Worm (Caenorhabditis elegans): ENCODE results near the gene tmem-231.

- no peak for TF ChIP-seq tbx-2 (tag; optimal IDR thresholded peaks at IDR 0.05)
- no peak for TF ChIP-seq pag-3 (tag; optimal IDR thresholded peaks at IDR 0.05; ENCODE audit: borderline replicate concordance)
Measured at ce11 chrIV:8396348-8396747, 30.2 kb upstream of the tmem-231 start, which contains the start of gene timm-17B.2.

Measured in whole organism, late embryonic.